Worm (Caenorhabditis elegans): ENCODE measurements around the gene ncx-5.
A peak's percentile ranks its signal among the peaks of the same experiment; 100 is the strongest.

Gene ncx-5

ce11 chrV:10528500-10528899, 38.6 kb upstream of the ncx-5 start, which contains the start of gene F25D1.3:
Gene F25D1.3, plus strand, starts transcription at chrV:10528724.
- TF ChIP-seq sptf-2 (GFP tag; optimal IDR thresholded peaks at IDR 0.05) (no peak), ama-1 (optimal IDR thresholded peaks at IDR 0.05) (no peak), ama-1 (GFP tag; optimal IDR thresholded peaks at IDR 0.05) (no peak), hmg-1.2 (GFP tag; IDR thresholded peaks at IDR 0.05) (no peak), lin-26 (GFP tag; IDR thresholded peaks at IDR 0.05) (no peak), mes-4 (tag; optimal IDR thresholded peaks at IDR 0.05) (no peak), F57C9.4 (tag; optimal IDR thresholded peaks at IDR 0.05) (no peak), snpc-1.1 (tag; optimal IDR thresholded peaks at IDR 0.05; ENCODE audit: insufficient read depth) (no peak), ccch-3 (GFP tag; optimal IDR thresholded peaks at IDR 0.05) (no peak), xnd-1 (tag; optimal IDR thresholded peaks at IDR 0.05) (no peak), F57A8.1 (GFP tag; optimal IDR thresholded peaks at IDR 0.05) (no peak), attf-5 (GFP tag; optimal IDR thresholded peaks at IDR 0.05) (no peak), madf-6 (GFP tag; IDR thresholded peaks at IDR 0.05) (no peak), nhr-179 (tag; optimal IDR thresholded peaks at IDR 0.05) (no peak), tbx-9 (tag; optimal IDR thresholded peaks at IDR 0.05; ENCODE audit: borderline replicate concordance) (no peak), akir-1 (GFP tag; optimal IDR thresholded peaks at IDR 0.05) (no peak), attf-6 (GFP tag; IDR thresholded peaks at IDR 0.05) (no peak), him-1 (tag; optimal IDR thresholded peaks at IDR 0.05) (no peak), Y56A3A.18 (GFP tag; IDR thresholded peaks at IDR 0.05) (no peak), fkh-3 (tag; optimal IDR thresholded peaks at IDR 0.05) (no peak), hlh-12 (tag; optimal IDR thresholded peaks at IDR 0.05) (no peak)

ce11 chrV:10525902-10526301, 36.0 kb upstream of the ncx-5 start, which contains the start of the genes C35A5.8 and hda-11:
Gene C35A5.8, minus strand, starts transcription at chrV:10525908.
Gene hda-11, plus strand, starts transcription at chrV:10526184.
- TF ChIP-seq snpc-4 (GFP tag; optimal IDR thresholded peaks at IDR 0.05) (peak; percentile 43), snpc-4 (tag; optimal IDR thresholded peaks at IDR 0.05) (peak in 2 of 4 experiments; percentile 37 to 57), ceh-79 (tag; optimal IDR thresholded peaks at IDR 0.05) (peak; percentile 60), K12H6.12 (tag; optimal IDR thresholded peaks at IDR 0.05) (peak; percentile 38), rcor-1 (GFP tag; IDR thresholded peaks at IDR 0.05) (peak; percentile 86), let-526 (GFP tag; IDR thresholded peaks at IDR 0.05) (peak; percentile 40; the same call in 1 of the 2 replicates), somi-1 (GFP tag; optimal IDR thresholded peaks at IDR 0.05) (no peak), madf-6 (GFP tag; IDR thresholded peaks at IDR 0.05) (peak; percentile 67), lsl-1 (GFP tag; optimal IDR thresholded peaks at IDR 0.05) (peak; percentile 46), attf-6 (GFP tag; IDR thresholded peaks at IDR 0.05) (no peak), unc-130 (GFP tag; optimal IDR thresholded peaks at IDR 0.05) (peak; percentile 78), madf-8 (GFP tag; conservative IDR thresholded peaks at IDR 0.05) (0 out of 2 replicates have a peak, but pooled peaks have one; percentile 12), B0035.1 (tag; optimal IDR thresholded peaks at IDR 0.05) (no peak), C06A6.2 (GFP tag; conservative IDR thresholded peaks at IDR 0.05) (no peak), snpc-1.3 (tag; optimal IDR thresholded peaks at IDR 0.05; ENCODE audit: insufficient read depth) (no peak), ceh-91 (GFP tag; IDR thresholded peaks at IDR 0.05) (peak; percentile 11; the same call in 1 of the 2 replicates), ets-4 (GFP tag; optimal IDR thresholded peaks at IDR 0.05) (no peak), rec-8 (tag; optimal IDR thresholded peaks at IDR 0.05) (peak; percentile 52 to 60), atf-7 (tag; optimal IDR thresholded peaks at IDR 0.05) (peak; percentile 36), D2030.7 (GFP tag; IDR thresholded peaks at IDR 0.05) (peak; percentile 67), Y79H2A.3 (GFP tag; conservative IDR thresholded peaks at IDR 0.05) (no peak), lin-40 (tag; optimal IDR thresholded peaks at IDR 0.05) (peak; percentile 57), ZK185.1 (tag; optimal IDR thresholded peaks at IDR 0.05; ENCODE audit: poor library complexity, severe bottlenecking) (peak; percentile 93), madf-3 (GFP tag; IDR thresholded peaks at IDR 0.05) (peak; percentile 76; the same call in 1 of the 2 replicates), ceh-27 (GFP tag; optimal IDR thresholded peaks at IDR 0.05) (peak; percentile 85), ztf-6 (GFP tag; IDR thresholded peaks at IDR 0.05) (no peak), mes-4 (tag; optimal IDR thresholded peaks at IDR 0.05) (no peak), let-607 (tag; optimal IDR thresholded peaks at IDR 0.05) (peak in 1 of 2 experiments; percentile 49), chd-7 (tag; optimal IDR thresholded peaks at IDR 0.05) (no peak), pbrm-1 (GFP tag; IDR thresholded peaks at IDR 0.05) (0 out of 2 replicates have a peak, but pooled peaks have one; percentile 22)

Measured in whole organism, young adult.